Worm (Caenorhabditis elegans) whole organism, L3 larva: ENCODE data around the gene F14F7.5.

Source experiments
- ZK546.5 ChIP-seq: sonication (generic microtip); optimal IDR thresholded peaks from 2 replicates; lab custom pipeline; 2017; ENCODE audit warnings: missing biosample characterization, missing genetic modification characterization
- elt-1 ChIP-seq: fragments of 150-350 bp; optimal IDR thresholded peaks from 2 replicates; lab custom pipeline; 2014; ENCODE audit warnings: missing biosample characterization, missing genetic modification characterization
- jun-1 ChIP-seq: fragments of 150-350 bp; optimal IDR thresholded peaks from 2 replicates; lab custom pipeline; 2014; ENCODE audit warnings: missing biosample characterization, missing genetic modification reagents, missing genetic modification characterization
- nhr-11 ChIP-seq: fragments of 150-350 bp; optimal IDR thresholded peaks from 2 replicates; lab custom pipeline; 2014; ENCODE audit warnings: missing biosample characterization, missing genetic modification characterization
- nhr-237 ChIP-seq: fragments of 150-350 bp; optimal IDR thresholded peaks from 2 replicates; lab custom pipeline; 2014; ENCODE audit warnings: missing biosample characterization, missing genetic modification characterization
- nhr-25 ChIP-seq: sonication (generic microtip); optimal IDR thresholded peaks from 2 replicates; lab custom pipeline; 2017; ENCODE audit warnings: missing biosample characterization, missing genetic modification characterization
- pha-4 ChIP-seq: fragments of 150-350 bp; optimal IDR thresholded peaks from 2 replicates; lab custom pipeline; 2014; ENCODE audit warnings: missing biosample characterization, missing genetic modification reagents, missing genetic modification characterization
- tbx-2 ChIP-seq: sonication (generic microtip); optimal IDR thresholded peaks from 2 replicates; lab custom pipeline; 2016; ENCODE audit warnings: mild to moderate bottlenecking, missing genetic modification characterization, missing compliant biosample characterization
- ztf-11 ChIP-seq: fragments of 150-350 bp; optimal IDR thresholded peaks from 2 replicates; lab custom pipeline; 2014; ENCODE audit warnings: missing biosample characterization, missing genetic modification characterization

DNA sequence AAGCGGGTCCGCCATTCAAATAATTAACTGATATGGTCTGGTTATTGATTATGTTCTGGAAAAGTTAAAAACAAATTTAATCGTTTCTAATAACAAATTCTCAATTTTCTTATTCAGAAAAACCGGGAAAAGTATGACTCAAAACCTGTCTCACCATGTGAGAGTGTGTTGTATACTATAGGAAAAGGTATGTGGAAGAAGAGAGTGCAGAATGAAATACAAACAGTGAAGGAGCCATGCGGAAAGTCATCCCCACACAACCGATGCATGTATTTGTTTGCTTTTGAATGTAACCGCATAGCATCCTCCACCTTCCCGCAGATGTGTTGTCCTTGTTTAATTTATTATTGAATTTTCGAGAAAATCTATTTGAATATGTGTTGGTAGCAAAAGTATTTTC lies 31.3 kb upstream of the F14F7.5 start, which contains the start of gene ZK1010.8:
- no peak for TF ChIP-seq jun-1 (tag; lab: Kevin White, UChicago)
- TF ChIP-seq tbx-2 (tag; lab: Kevin White, UChicago): no peak
- no peak for TF ChIP-seq nhr-237 (tag; lab: Kevin White, UChicago)
- no peak for TF ChIP-seq elt-1 (tag; lab: Kevin White, UChicago)
- no peak for TF ChIP-seq nhr-11 (tag; lab: Kevin White, UChicago)
- no peak for TF ChIP-seq ZK546.5 (tag; lab: Kevin White, UChicago)
- no peak for TF ChIP-seq nhr-25 (tag; lab: Kevin White, UChicago)
- no peak for TF ChIP-seq ztf-11 (tag; lab: Kevin White, UChicago)
- peak; percentile 55 for TF ChIP-seq pha-4 (tag; lab: Kevin White, UChicago)
